Fruit fly (Drosophila melanogaster) whole organism, adult: ENCODE results near the gene CG16782.
A peak's percentile ranks its signal among the peaks of the same experiment; 100 is the strongest.

ENCODE experiments used
- CG11617 ChIP-seq: fragments of 200-800 bp; sonication (Bioruptor generic); optimal IDR thresholded peaks from 2 replicates; lab custom pipeline; 2017; ENCODE audit warnings: mild to moderate bottlenecking, missing biosample characterization, missing genetic modification reagents, missing genetic modification characterization
- CG1620 ChIP-seq: fragments of 200-800 bp; sonication (Bioruptor generic); optimal IDR thresholded peaks from 2 replicates; lab custom pipeline; 2016; ENCODE audit warnings: missing biosample characterization, missing genetic modification characterization
- CG5204 ChIP-seq: fragments of 200-800 bp; sonication (Bioruptor generic); optimal IDR thresholded peaks from 2 replicates; lab custom pipeline; 2016; ENCODE audit warnings: missing biosample characterization, missing genetic modification characterization
- CG7101 ChIP-seq: fragments of 200-800 bp; sonication (Bioruptor generic); optimal IDR thresholded peaks from 2 replicates; lab custom pipeline; 2018; ENCODE audit warnings: missing biosample characterization, mild to moderate bottlenecking, missing genetic modification characterization, moderate library complexity
- bab1 ChIP-seq: fragments of 200-800 bp; sonication (Bioruptor generic); optimal IDR thresholded peaks from 3 replicates; lab custom pipeline; 2019; ENCODE audit warnings: missing biosample characterization, mild to moderate bottlenecking, missing genetic modification characterization, moderate library complexity
- kay ChIP-seq: fragments of 200-800 bp; sonication (Bioruptor generic); peaks from one replicate; lab custom pipeline; 2016; ENCODE audit warnings: missing biosample characterization, missing genetic modification characterization, borderline replicate concordance
- toe ChIP-seq: fragments of 200-800 bp; sonication (Bioruptor generic); optimal IDR thresholded peaks from 2 replicates; lab custom pipeline; 2016; ENCODE audit warnings: missing biosample characterization, missing genetic modification characterization

dm6 chrX:3427614-3427965 is 32.5 kb downstream of the CG16782 start:
- TF ChIP-seq kay, result peak; percentile 29
- no peak for TF ChIP-seq CG1620
- TF ChIP-seq CG11617, result no peak
- TF ChIP-seq CG5204 (GFP tag; lab: Kevin White, UChicago), result peak; percentile 40
- peak; percentile 84 for TF ChIP-seq bab1 (GFP tag; lab: Kevin White, UChicago)
- peak; percentile 66 for TF ChIP-seq CG7101 (tag; lab: Kevin White, UChicago)
- no peak for TF ChIP-seq toe (GFP tag; lab: Kevin White, UChicago)
